Fruit fly (Drosophila melanogaster) whole organism, embryonic: ENCODE measurements around the gene ftz-f1.

ENCODE experiments used
- CG10274 ChIP-seq: fragments of 200-800 bp; sonication (Bioruptor generic); optimal IDR thresholded peaks from 3 replicates; lab custom pipeline; 2017; ENCODE audit warnings: missing biosample characterization, mild to moderate bottlenecking, missing genetic modification characterization
- CG12071 ChIP-seq: fragments of 200-800 bp; sonication (Bioruptor generic); optimal IDR thresholded peaks from 3 replicates; lab custom pipeline; 2018; ENCODE audit warnings: missing biosample characterization, mild to moderate bottlenecking, missing genetic modification characterization
- CG12299 ChIP-seq: fragments of 200-800 bp; sonication (Bioruptor generic); optimal IDR thresholded peaks from 2 replicates; lab custom pipeline; 2018; ENCODE audit warnings: missing biosample characterization, mild to moderate bottlenecking, missing genetic modification characterization
- CG13287 ChIP-seq: fragments of 200-800 bp; sonication (Bioruptor generic); IDR thresholded peaks from 2 replicates; pipeline ENCODE4 v1.3.6; 2022; ENCODE audit warnings: missing biosample characterization, missing genetic modification characterization; ENCODE audit not compliant: partially characterized antibody
- CG13894 ChIP-seq: fragments of 200-800 bp; sonication (Bioruptor generic); optimal IDR thresholded peaks from 3 replicates; lab custom pipeline; 2018; ENCODE audit warnings: missing biosample characterization, mild to moderate bottlenecking, missing genetic modification characterization, moderate library complexity
- CG14710 ChIP-seq: fragments of 200-800 bp; sonication (Bioruptor generic); optimal IDR thresholded peaks from 3 replicates; lab custom pipeline; 2019; ENCODE audit warnings: missing biosample characterization, mild to moderate bottlenecking, missing genetic modification characterization, moderate library complexity
- CG1529 ChIP-seq: fragments of 200-800 bp; sonication (Bioruptor generic); optimal IDR thresholded peaks from 3 replicates; lab custom pipeline; 2018; ENCODE audit warnings: missing biosample characterization, missing genetic modification characterization
- CG16813 ChIP-seq: fragments of 200-800 bp; sonication (Bioruptor generic); IDR thresholded peaks from 3 replicates; pipeline ENCODE4 v1.3.6; 2022; ENCODE audit warnings: missing biosample characterization, missing genetic modification characterization; ENCODE audit not compliant: partially characterized antibody
- CG18764 ChIP-seq: fragments of 200-800 bp; sonication (Bioruptor generic); optimal IDR thresholded peaks from 3 replicates; lab custom pipeline; 2016; ENCODE audit warnings: missing biosample characterization, missing genetic modification characterization
- CG2116 ChIP-seq: fragments of 200-800 bp; sonication (Bioruptor generic); optimal IDR thresholded peaks from 3 replicates; lab custom pipeline; 2018; ENCODE audit warnings: missing biosample characterization, mild to moderate bottlenecking, missing genetic modification characterization
- CG2120 ChIP-seq: fragments of 200-800 bp; sonication (Bioruptor generic); optimal IDR thresholded peaks from 3 replicates; lab custom pipeline; 2016; ENCODE audit warnings: missing biosample characterization, missing genetic modification characterization
- CG33557 ChIP-seq: fragments of 200-800 bp; sonication (Bioruptor generic); optimal IDR thresholded peaks from 2 replicates; lab custom pipeline; 2019; ENCODE audit warnings: missing biosample characterization, mild to moderate bottlenecking, missing genetic modification characterization, moderate library complexity
- CG34422 ChIP-seq: fragments of 200-800 bp; sonication (Bioruptor generic); IDR thresholded peaks from 3 replicates; pipeline ENCODE4 v1.3.6; 2022; ENCODE audit warnings: missing biosample characterization, missing genetic modification characterization
- CG4424 ChIP-seq: fragments of 200-800 bp; sonication (Bioruptor generic); optimal IDR thresholded peaks from 3 replicates; lab custom pipeline; 2016; ENCODE audit warnings: missing biosample characterization, missing genetic modification characterization
- CG5180 ChIP-seq: fragments of 200-800 bp; sonication (Bioruptor generic); optimal IDR thresholded peaks from 3 replicates; lab custom pipeline; 2017; ENCODE audit warnings: missing biosample characterization, missing genetic modification characterization, mild to moderate bottlenecking, moderate library complexity, missing genetic modification reagents
- CG6683 ChIP-seq: fragments of 200-800 bp; sonication (Bioruptor generic); optimal IDR thresholded peaks from 2 replicates; lab custom pipeline; 2017; ENCODE audit warnings: missing biosample characterization, mild to moderate bottlenecking, missing genetic modification characterization, missing genetic modification reagents
- CG7928 ChIP-seq: fragments of 200-800 bp; sonication (Bioruptor generic); optimal IDR thresholded peaks from 2 replicates; lab custom pipeline; 2017; ENCODE audit warnings: missing biosample characterization, mild to moderate bottlenecking, missing genetic modification characterization
- CG8924 ChIP-seq: fragments of 200-800 bp; optimal IDR thresholded peaks from 3 replicates; lab custom pipeline; 2019; ENCODE audit warnings: missing biosample characterization, mild to moderate bottlenecking, missing genetic modification characterization, moderate library complexity
- Dll ChIP-seq: fragments of 200-800 bp; sonication (Bioruptor generic); IDR thresholded peaks from 4 replicates; pipeline ENCODE4 v1.3.6; 2022; ENCODE audit warnings: missing biosample characterization, missing genetic modification characterization; ENCODE audit not compliant: partially characterized antibody
- Fer3 ChIP-seq: fragments of 200-800 bp; sonication (Bioruptor generic); optimal IDR thresholded peaks from 2 replicates; lab custom pipeline; 2018; ENCODE audit warnings: missing biosample characterization, mild to moderate bottlenecking, missing genetic modification characterization, moderate library complexity
- HLH3B ChIP-seq: fragments of 200-800 bp; sonication (Bioruptor generic); IDR thresholded peaks from 2 replicates; pipeline ENCODE4 v1.3.6; 2022; ENCODE audit warnings: missing biosample characterization, missing genetic modification characterization
- Hr3 ChIP-seq: fragments of 200-800 bp; sonication (Bioruptor generic); optimal IDR thresholded peaks from 3 replicates; lab custom pipeline; 2016; ENCODE audit warnings: missing biosample characterization, missing genetic modification characterization
- MESR4 ChIP-seq: fragments of 200-800 bp; sonication (Bioruptor generic); optimal IDR thresholded peaks from 2 replicates; lab custom pipeline; 2018; ENCODE audit warnings: missing biosample characterization, mild to moderate bottlenecking, missing genetic modification characterization, moderate library complexity
- Med ChIP-seq: fragments of 200-800 bp; sonication (Bioruptor generic); peaks from one replicate; lab custom pipeline; 2016; ENCODE audit warnings: missing biosample characterization, missing genetic modification characterization, mild to moderate bottlenecking, inconsistent platforms, moderate library complexity
- Meics ChIP-seq: fragments of 200-800 bp; sonication (Bioruptor generic); optimal IDR thresholded peaks from 2 replicates; lab custom pipeline; 2017; ENCODE audit warnings: missing biosample characterization, mild to moderate bottlenecking, missing genetic modification characterization
- Pdp1 ChIP-seq, 2 experiments: fragments of 200-800 bp; sonication (Bioruptor generic); optimal IDR thresholded peaks; 3 replicates each; lab custom pipeline; 2016; ENCODE audit warnings: missing biosample characterization in 2 of 2, missing genetic modification characterization in 2 of 2, mild to moderate bottlenecking in 1 of 2, moderate library complexity in 1 of 2
- Spps ChIP-seq: fragments of 200-800 bp; sonication (Bioruptor generic); optimal IDR thresholded peaks from 2 replicates; lab custom pipeline; 2018; ENCODE audit warnings: missing biosample characterization, mild to moderate bottlenecking, missing genetic modification characterization
- Trl ChIP-seq, 3 experiments: fragments of >200 bp in 2 of 3; fragments of 200-800 bp in 1 of 3; sonication (Bioruptor generic) in 1 of 3; optimal IDR thresholded peaks; 2 replicates in 1 of 3; 3 replicates in 2 of 3; lab custom pipeline; 2016 to 2017; ENCODE audit warnings: missing biosample characterization in 1 of 3, missing genetic modification characterization in 1 of 3
- YL-1 ChIP-seq: fragments of 200-800 bp; sonication (Bioruptor generic); optimal IDR thresholded peaks from 3 replicates; lab custom pipeline; 2017; ENCODE audit warnings: missing biosample characterization, mild to moderate bottlenecking, missing genetic modification characterization
- abd-A ChIP-seq: fragments of 200-800 bp; sonication (Bioruptor generic); optimal IDR thresholded peaks from 3 replicates; lab custom pipeline; 2019; ENCODE audit warnings: missing biosample characterization, mild to moderate bottlenecking, missing genetic modification characterization, moderate library complexity
- cg ChIP-seq: fragments of 200-800 bp; sonication (Bioruptor generic); optimal IDR thresholded peaks from 3 replicates; lab custom pipeline; 2019; ENCODE audit warnings: missing biosample characterization, mild to moderate bottlenecking, missing genetic modification characterization, moderate library complexity
- crol ChIP-seq: fragments of 200-800 bp; sonication (Bioruptor generic); IDR thresholded peaks from 2 replicates; pipeline ENCODE4 v1.3.6; 2022; ENCODE audit warnings: missing biosample characterization, missing genetic modification characterization
- exex ChIP-seq: fragments of 200-800 bp; sonication (Bioruptor generic); optimal IDR thresholded peaks from 4 replicates; lab custom pipeline; 2018; ENCODE audit warnings: missing biosample characterization, mild to moderate bottlenecking, missing genetic modification characterization, moderate library complexity
- ftz-f1 ChIP-seq: fragments of 200-800 bp; sonication (Bioruptor generic); optimal IDR thresholded peaks from 2 replicates; lab custom pipeline; 2016; ENCODE audit warnings: missing biosample characterization, missing genetic modification characterization
- gsb-n ChIP-seq: fragments of 200-800 bp; sonication (Bioruptor generic); optimal IDR thresholded peaks from 3 replicates; lab custom pipeline; 2018; ENCODE audit warnings: missing biosample characterization, mild to moderate bottlenecking, missing genetic modification characterization
- inv ChIP-seq: fragments of 200-800 bp; sonication (Bioruptor generic); IDR thresholded peaks from 2 replicates; pipeline ENCODE4 v1.3.6; 2022; ENCODE audit warnings: missing biosample characterization, missing genetic modification characterization; ENCODE audit not compliant: partially characterized antibody
- lola ChIP-seq, 3 experiments: fragments of >200 bp in 2 of 3; fragments of 200-800 bp in 1 of 3; sonication (Bioruptor generic) in 1 of 3; optimal IDR thresholded peaks; 2 replicates each; lab custom pipeline; 2017 to 2019; ENCODE audit warnings: missing biosample characterization in 3 of 3, missing genetic modification characterization in 3 of 3, mild to moderate bottlenecking in 1 of 3, moderate library complexity in 1 of 3
- luna ChIP-seq: fragments of 200-800 bp; sonication (Bioruptor generic); optimal IDR thresholded peaks from 2 replicates; lab custom pipeline; 2016; ENCODE audit warnings: missing biosample characterization, missing genetic modification characterization
- nom ChIP-seq: fragments of 200-800 bp; sonication (Bioruptor generic); optimal IDR thresholded peaks from 2 replicates; lab custom pipeline; 2017; ENCODE audit warnings: missing biosample characterization, missing genetic modification characterization, mild to moderate bottlenecking, moderate library complexity, missing genetic modification reagents
- pros ChIP-seq: fragments of 200-800 bp; sonication (Bioruptor generic); optimal IDR thresholded peaks from 3 replicates; lab custom pipeline; 2019; ENCODE audit warnings: missing biosample characterization, mild to moderate bottlenecking, missing genetic modification characterization, moderate library complexity
- ro ChIP-seq: fragments of 200-800 bp; sonication (Bioruptor generic); IDR thresholded peaks from 2 replicates; pipeline ENCODE4 v1.3.6; 2022; ENCODE audit warnings: missing biosample characterization, missing genetic modification characterization
- scrt ChIP-seq: fragments of 200-800 bp; sonication (Bioruptor generic); optimal IDR thresholded peaks from 2 replicates; lab custom pipeline; 2018; ENCODE audit warnings: missing biosample characterization, mild to moderate bottlenecking, missing genetic modification characterization, moderate library complexity
- sens ChIP-seq: fragments of 200-800 bp; sonication (Bioruptor generic); peaks from one replicate; lab custom pipeline; 2016; ENCODE audit warnings: missing biosample characterization, missing genetic modification characterization
- so ChIP-seq: fragments of 200-800 bp; sonication (Bioruptor generic); IDR thresholded peaks from 3 replicates; pipeline ENCODE4 v1.3.6; 2022; ENCODE audit warnings: missing biosample characterization, missing genetic modification characterization
- sqz ChIP-seq: fragments of 200-800 bp; sonication (Bioruptor generic); optimal IDR thresholded peaks from 3 replicates; lab custom pipeline; 2018; ENCODE audit warnings: missing biosample characterization, mild to moderate bottlenecking, missing genetic modification characterization
- sug ChIP-seq: fragments of 200-800 bp; optimal IDR thresholded peaks from 2 replicates; lab custom pipeline; 2019; ENCODE audit warnings: missing biosample characterization, mild to moderate bottlenecking, missing genetic modification characterization, moderate library complexity
- vvl ChIP-seq: fragments of 200-800 bp; sonication (Bioruptor generic); IDR thresholded peaks from 2 replicates; pipeline ENCODE4 v1.3.6; 2022; ENCODE audit warnings: missing biosample characterization, missing genetic modification characterization

ftz-f1 gene

dm6 chr3L:18819887-18820637 is 19.0 kb upstream of the ftz-f1 start (continued):
- TF ChIP-seq nom (GFP tag; lab: Kevin White, UChicago): peak; percentile 90
- TF ChIP-seq sens (GFP tag; lab: Kevin White, UChicago): peak; percentile 88
- no peak for TF ChIP-seq HLH3B
- TF ChIP-seq sqz (GFP tag; lab: Kevin White, UChicago): peak; percentile 98
- TF ChIP-seq Trl (optimal IDR thresholded peaks at IDR 0.05; lab: Kevin White, UChicago): peak; percentile 20 to 58
- TF ChIP-seq Trl (GFP tag; optimal IDR thresholded peaks at IDR 0.05; lab: Kevin White, UChicago): no peak
- TF ChIP-seq CG13894: no peak
- peak in 1 of 3 experiments; percentile 32 for TF ChIP-seq lola (GFP tag; optimal IDR thresholded peaks at IDR 0.05; lab: Kevin White, UChicago)
- TF ChIP-seq sug (tag; lab: Kevin White, UChicago): peak; percentile 72
- TF ChIP-seq CG16813 (GFP tag; lab: Robert Waterston, UW): no peak
- peak; percentile 70 for TF ChIP-seq CG12299 (tag; lab: Kevin White, UChicago)
- no peak for TF ChIP-seq CG18764 (GFP tag; lab: Kevin White, UChicago)
- no peak for TF ChIP-seq CG7928 (GFP tag; lab: Kevin White, UChicago)
- peak in 1 of 2 experiments; percentile 47 for TF ChIP-seq Pdp1 (GFP tag; optimal IDR thresholded peaks at IDR 0.05; lab: Kevin White, UChicago)
- 0 out of 3 replicates have a peak, but pooled peaks have one; percentile 16 for TF ChIP-seq so (GFP tag; lab: Robert Waterston, UW)
- no peak for TF ChIP-seq CG33557 (GFP tag; lab: Kevin White, UChicago)
- peak; percentile 32 for TF ChIP-seq abd-A (tag; lab: Kevin White, UChicago)
- TF ChIP-seq inv (GFP tag; lab: Robert Waterston, UW): no peak
- peak; percentile 37; the same call in 1 of the 3 replicates for TF ChIP-seq CG34422
- no peak for TF ChIP-seq gsb-n (tag; lab: Kevin White, UChicago)
- TF ChIP-seq cg: peak; percentile 91
- 0 out of 2 replicates have a peak, but pooled peaks have one; percentile 13 for TF ChIP-seq CG13287 (GFP tag; lab: Robert Waterston, UW)
- 0 out of 4 replicates have a peak, but pooled peaks have one; percentile 11 for TF ChIP-seq Dll (GFP tag; lab: Robert Waterston, UW)
- no peak for TF ChIP-seq CG2120
- TF ChIP-seq CG4424 (GFP tag; lab: Kevin White, UChicago): no peak
- TF ChIP-seq CG1529 (GFP tag; lab: Kevin White, UChicago): peak; percentile 2
- peak; percentile 82 for TF ChIP-seq CG8924 (tag; lab: Kevin White, UChicago)
- TF ChIP-seq Meics (GFP tag; lab: Kevin White, UChicago): no peak
- TF ChIP-seq CG14710 (tag; lab: Kevin White, UChicago): no peak
- TF ChIP-seq exex (tag; lab: Kevin White, UChicago): peak; percentile 8
- 0 out of 2 replicates have a peak, but pooled peaks have one; percentile 28 for TF ChIP-seq crol (GFP tag; lab: Robert Waterston, UW)
- TF ChIP-seq pros (GFP tag; lab: Kevin White, UChicago): peak; percentile 78
- TF ChIP-seq vvl (GFP tag; lab: Robert Waterston, UW): peak; percentile 29; the same call in 1 of the 2 replicates
- no peak for TF ChIP-seq CG5180 (GFP tag; lab: Kevin White, UChicago)
- peak; percentile 6 for TF ChIP-seq CG2116
- peak; percentile 42 for TF ChIP-seq YL-1 (GFP tag; lab: Kevin White, UChicago)
- TF ChIP-seq ro: no peak
- TF ChIP-seq scrt (GFP tag; lab: Kevin White, UChicago): peak; percentile 3
- no peak for TF ChIP-seq CG10274
- peak; percentile 99 for TF ChIP-seq ftz-f1 (GFP tag; lab: Kevin White, UChicago)
- TF ChIP-seq MESR4: peak; percentile 47
- peak; percentile 21 for TF ChIP-seq Hr3 (GFP tag; lab: Kevin White, UChicago)
- TF ChIP-seq Spps (tag; lab: Kevin White, UChicago): no peak
- no peak for TF ChIP-seq Fer3
- no peak for TF ChIP-seq luna (GFP tag; lab: Kevin White, UChicago)
- TF ChIP-seq Med (GFP tag; lab: Kevin White, UChicago): peak; percentile 80
- TF ChIP-seq CG12071 (GFP tag; lab: Kevin White, UChicago): no peak
- no peak for TF ChIP-seq CG6683 (GFP tag; lab: Kevin White, UChicago)
